In the genomic region with DNA sequence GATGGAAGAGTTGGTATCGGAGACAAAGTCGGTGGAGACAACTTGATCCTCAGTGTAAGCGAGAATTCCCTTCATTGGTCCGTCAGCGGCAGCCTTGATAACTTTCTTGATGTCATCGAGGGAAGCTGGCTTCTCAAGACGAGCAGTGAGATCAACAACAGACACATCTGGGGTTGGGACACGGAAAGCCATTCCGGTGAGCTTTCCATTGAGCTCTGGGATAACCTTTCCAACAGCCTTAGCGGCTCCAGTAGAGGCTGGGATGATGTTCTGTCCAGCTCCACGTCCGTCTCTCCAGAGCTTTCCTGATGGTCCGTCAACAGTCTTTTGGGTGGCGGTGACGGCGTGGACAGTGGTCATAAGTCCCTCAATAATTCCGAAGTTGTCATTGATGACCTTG, we compare ENCODE assay signal across 3 worm cellular contexts.
A peak's percentile ranks its signal among the peaks of the same experiment; 100 is the strongest.
TF ChIP-seq lines count a peak whose summit lies in the region.

No protein-coding gene starts in this region.

TF ChIP-seq in whole organism, L3 larva, 47 proteins besides CTCF, POLR2A, EP300 and RAD21:
- TF ChIP-seq ama-1 (optimal IDR thresholded peaks at IDR 0.05; lab: Kevin White, UChicago): peak; percentile 9

TF ChIP-seq in whole organism, L4 larva, 104 proteins besides CTCF, POLR2A, EP300 and RAD21:
- TF ChIP-seq set-16 (GFP tag; IDR thresholded peaks at IDR 0.05; lab: Robert Waterston, UW) (peak; percentile 60), egl-43 (GFP tag; IDR thresholded peaks at IDR 0.05; lab: Robert Waterston, UW) (0 out of 2 replicates have a peak, but pooled peaks have one; percentile 34), zfp-3 (GFP tag; conservative IDR thresholded peaks at IDR 0.05; lab: Robert Waterston, UW) (peak; percentile 28), aha-1 (tag; lab: Kevin White, UChicago) (peak; percentile 62), T26A8.4 (GFP tag; IDR thresholded peaks at IDR 0.05; lab: Robert Waterston, UW) (peak; percentile 5; the same call in 1 of the 2 replicates), mdt-29 (GFP tag; IDR thresholded peaks at IDR 0.05; lab: Robert Waterston, UW) (peak; percentile 21; the same call in 1 of the 2 replicates), ceh-20 (GFP tag; IDR thresholded peaks at IDR 0.05; lab: Robert Waterston, UW) (peak; percentile 14; the same call in 1 of the 2 replicates), tra-1 (GFP tag; IDR thresholded peaks at IDR 0.05; lab: Robert Waterston, UW) (peak; percentile 38; the same call in 1 of the 2 replicates), dmd-8 (GFP tag; IDR thresholded peaks at IDR 0.05; lab: Robert Waterston, UW) (0 out of 2 replicates have a peak, but pooled peaks have one; percentile 34)

TF ChIP-seq in whole organism, young adult, 124 proteins besides CTCF, POLR2A, EP300 and RAD21:
- TF ChIP-seq Y53G8AR.9 (GFP tag; conservative IDR thresholded peaks at IDR 0.05; lab: Robert Waterston, UW) (peak; percentile 45), egl-18 (GFP tag; IDR thresholded peaks at IDR 0.05; lab: Robert Waterston, UW) (0 out of 2 replicates have a peak, but pooled peaks have one; percentile 9), madf-3 (GFP tag; IDR thresholded peaks at IDR 0.05; lab: Robert Waterston, UW) (0 out of 2 replicates have a peak, but pooled peaks have one; percentile 58)
